Fruit fly (Drosophila melanogaster) whole organism, wandering third instar larva: ENCODE results near the gene CG12105.
A peak's percentile ranks its signal among the peaks of the same experiment; 100 is the strongest.

Source experiments
- Abd-B ChIP-seq: fragments of >200 bp; optimal IDR thresholded peaks from 2 replicates; lab custom pipeline; 2017; ENCODE audit warnings: missing biosample characterization, missing genetic modification characterization
- CG32264 ChIP-seq: fragments of 200-800 bp; sonication (Bioruptor generic); optimal IDR thresholded peaks from 2 replicates; lab custom pipeline; 2016; ENCODE audit warnings: missing biosample characterization, missing genetic modification characterization
- CG9705 ChIP-seq: fragments of 200-800 bp; sonication (Bioruptor generic); optimal IDR thresholded peaks from 2 replicates; lab custom pipeline; 2018; ENCODE audit warnings: missing biosample characterization, mild to moderate bottlenecking, missing genetic modification characterization
- CrebA ChIP-seq: fragments of 200-800 bp; sonication (Bioruptor generic); optimal IDR thresholded peaks from 2 replicates; lab custom pipeline; 2016; ENCODE audit warnings: missing biosample characterization, mild to moderate bottlenecking, missing genetic modification characterization, borderline replicate concordance
- Dfd ChIP-seq: fragments of >200 bp; optimal IDR thresholded peaks from 2 replicates; lab custom pipeline; 2017; ENCODE audit warnings: missing biosample characterization, missing genetic modification characterization
- Dif ChIP-seq: fragments of 200-275, 200-300 bp; sonication (Bioruptor generic); optimal IDR thresholded peaks from 2 replicates; lab custom pipeline; 2018; ENCODE audit warnings: missing biosample characterization, missing genetic modification characterization; ENCODE audit not compliant: partially characterized antibody
- GATAd ChIP-seq: sonication (Bioruptor generic); optimal IDR thresholded peaks from 2 replicates; lab custom pipeline; 2016; ENCODE audit warnings: missing biosample characterization, missing genetic modification characterization
- HLH106 ChIP-seq: fragments of 200-800 bp; optimal IDR thresholded peaks from 3 replicates; lab custom pipeline; 2019; ENCODE audit warnings: missing biosample characterization, mild to moderate bottlenecking, missing genetic modification characterization, moderate library complexity
- Hnf4 ChIP-seq: fragments of 200-800 bp; sonication (Bioruptor generic); optimal IDR thresholded peaks from 2 replicates; lab custom pipeline; 2016; ENCODE audit warnings: missing biosample characterization, mild to moderate bottlenecking, missing genetic modification characterization
- Hr78 ChIP-seq: fragments of >200 bp; optimal IDR thresholded peaks from 2 replicates; lab custom pipeline; 2017; ENCODE audit warnings: missing biosample characterization, missing genetic modification characterization
- Hr83 ChIP-seq: fragments of 200-300 bp; sonication (Bioruptor generic); optimal IDR thresholded peaks from 2 replicates; lab custom pipeline; 2016; ENCODE audit warnings: missing biosample characterization, mild to moderate bottlenecking, missing genetic modification characterization, moderate library complexity; ENCODE audit not compliant: poor library complexity, severe bottlenecking
- Jra ChIP-seq: sonication (Bioruptor generic); optimal IDR thresholded peaks from 2 replicates; lab custom pipeline; 2016; ENCODE audit warnings: missing biosample characterization, missing genetic modification characterization
- Mio ChIP-seq: sonication (Bioruptor generic); optimal IDR thresholded peaks from 2 replicates; lab custom pipeline; 2016; ENCODE audit warnings: missing biosample characterization, missing genetic modification characterization
- Myc ChIP-seq: fragments of >200 bp; optimal IDR thresholded peaks from 2 replicates; lab custom pipeline; 2017
- N ChIP-seq: fragments of >200 bp; optimal IDR thresholded peaks from 2 replicates; lab custom pipeline; 2018; ENCODE audit warnings: missing biosample characterization, missing external identifiers, missing genetic modification characterization
- OdsH ChIP-seq: fragments of 200-800 bp; sonication (Bioruptor generic); optimal IDR thresholded peaks from 2 replicates; lab custom pipeline; 2016; ENCODE audit warnings: missing biosample characterization, mild to moderate bottlenecking, missing genetic modification characterization
- Rel ChIP-seq, 2 experiments: fragments of 200-800 bp; sonication (Bioruptor generic) in 1 of 2; optimal IDR thresholded peaks; 2 replicates in 1 of 2; 3 replicates in 1 of 2; lab custom pipeline; 2016 to 2019; ENCODE audit warnings: mild to moderate bottlenecking in 2 of 2, missing biosample characterization in 2 of 2, missing genetic modification characterization in 2 of 2, moderate library complexity in 1 of 2
- Sp1 ChIP-seq: fragments of 200-800 bp; sonication (Bioruptor generic); optimal IDR thresholded peaks from 3 replicates; lab custom pipeline; 2019; ENCODE audit warnings: missing biosample characterization, mild to moderate bottlenecking, missing genetic modification characterization, moderate library complexity
- Vsx2 ChIP-seq: fragments of 200-300, 225-300 bp; sonication (Bioruptor generic); optimal IDR thresholded peaks from 2 replicates; lab custom pipeline; 2018; ENCODE audit warnings: missing biosample characterization, missing genetic modification characterization; ENCODE audit not compliant: partially characterized antibody
- br ChIP-seq: fragments of 200-800 bp; sonication (Bioruptor generic); optimal IDR thresholded peaks from 2 replicates; lab custom pipeline; 2016; ENCODE audit warnings: missing biosample characterization, missing genetic modification characterization
- brk ChIP-seq: fragments of 200-800 bp; sonication (Bioruptor generic); optimal IDR thresholded peaks from 2 replicates; lab custom pipeline; 2016; ENCODE audit warnings: missing biosample characterization, mild to moderate bottlenecking, missing genetic modification characterization
- dl ChIP-seq, 2 experiments: fragments of 175-275, 200-275 bp in 1 of 2; fragments of 200-275 bp in 1 of 2; sonication (Bioruptor generic); optimal IDR thresholded peaks; lab custom pipeline; 2018; ENCODE audit warnings: mild to moderate bottlenecking in 2 of 2, missing biosample characterization in 2 of 2, missing genetic modification characterization in 2 of 2, moderate library complexity in 2 of 2; ENCODE audit not compliant: partially characterized antibody in 2 of 2, insufficient read depth in 1 of 2
- dmrt93B ChIP-seq: fragments of 200-800 bp; sonication (Bioruptor generic); optimal IDR thresholded peaks from 2 replicates; lab custom pipeline; 2018; ENCODE audit warnings: missing biosample characterization, mild to moderate bottlenecking, missing genetic modification characterization
- dsf ChIP-seq: sonication (Bioruptor generic); optimal IDR thresholded peaks from 2 replicates; lab custom pipeline; 2016; ENCODE audit warnings: missing biosample characterization, missing genetic modification characterization, borderline replicate concordance
- ey ChIP-seq: fragments of 200-800 bp; sonication (Bioruptor generic); optimal IDR thresholded peaks from 2 replicates; lab custom pipeline; 2016; ENCODE audit warnings: missing biosample characterization, missing genetic modification characterization
- foxo ChIP-seq, 2 experiments: fragments of 200-800 bp; sonication (Bioruptor generic); optimal IDR thresholded peaks; 2 replicates in 1 of 2; 3 replicates in 1 of 2; lab custom pipeline; 2016 to 2017; ENCODE audit warnings: missing biosample characterization in 2 of 2, missing genetic modification characterization in 2 of 2
- fru ChIP-seq: fragments of 200-800 bp; sonication (Bioruptor generic); optimal IDR thresholded peaks from 3 replicates; lab custom pipeline; 2016; ENCODE audit warnings: missing biosample characterization, mild to moderate bottlenecking, missing genetic modification characterization
- h ChIP-seq: fragments of 200-800 bp; sonication (Bioruptor generic); optimal IDR thresholded peaks from 3 replicates; lab custom pipeline; 2016; ENCODE audit warnings: missing biosample characterization, mild to moderate bottlenecking, missing genetic modification characterization
- jim ChIP-seq: fragments of 175-275, 200-325 bp; sonication (Bioruptor generic); optimal IDR thresholded peaks from 2 replicates; lab custom pipeline; 2016; ENCODE audit warnings: missing biosample characterization, mild to moderate bottlenecking, missing genetic modification characterization
- lola ChIP-seq: fragments of >200 bp; optimal IDR thresholded peaks from 2 replicates; lab custom pipeline; 2017; ENCODE audit warnings: missing biosample characterization, missing genetic modification characterization
- pan ChIP-seq: fragments of >200 bp; optimal IDR thresholded peaks from 2 replicates; lab custom pipeline; 2017
- psq ChIP-seq: fragments of 200-800 bp; sonication (Bioruptor generic); optimal IDR thresholded peaks from 3 replicates; lab custom pipeline; 2017; ENCODE audit warnings: missing biosample characterization, mild to moderate bottlenecking, missing genetic modification characterization, moderate library complexity
- rgr ChIP-seq: fragments of 200-800 bp; sonication (Bioruptor generic); optimal IDR thresholded peaks from 3 replicates; lab custom pipeline; 2016; ENCODE audit warnings: missing biosample characterization, mild to moderate bottlenecking, missing genetic modification characterization
- sage ChIP-seq: fragments of 200-800 bp; sonication (Bioruptor generic); optimal IDR thresholded peaks from 2 replicates; lab custom pipeline; 2016; ENCODE audit warnings: missing biosample characterization, mild to moderate bottlenecking, missing genetic modification characterization
- sv ChIP-seq: fragments of 200-800 bp; sonication (Bioruptor generic); optimal IDR thresholded peaks from 3 replicates; lab custom pipeline; 2016; ENCODE audit warnings: missing biosample characterization, missing genetic modification characterization
- tai ChIP-seq: sonication (Bioruptor generic); optimal IDR thresholded peaks from 2 replicates; lab custom pipeline; 2016; ENCODE audit warnings: missing biosample characterization, missing genetic modification characterization
- usp ChIP-seq: fragments of >200 bp; optimal IDR thresholded peaks from 2 replicates; lab custom pipeline; 2017; ENCODE audit warnings: missing biosample characterization, missing genetic modification characterization
- woc ChIP-seq: sonication (Bioruptor generic); optimal IDR thresholded peaks from 2 replicates; lab custom pipeline; 2016; ENCODE audit warnings: missing biosample characterization, mild to moderate bottlenecking, missing genetic modification characterization

Gene CG12105

DNA sequence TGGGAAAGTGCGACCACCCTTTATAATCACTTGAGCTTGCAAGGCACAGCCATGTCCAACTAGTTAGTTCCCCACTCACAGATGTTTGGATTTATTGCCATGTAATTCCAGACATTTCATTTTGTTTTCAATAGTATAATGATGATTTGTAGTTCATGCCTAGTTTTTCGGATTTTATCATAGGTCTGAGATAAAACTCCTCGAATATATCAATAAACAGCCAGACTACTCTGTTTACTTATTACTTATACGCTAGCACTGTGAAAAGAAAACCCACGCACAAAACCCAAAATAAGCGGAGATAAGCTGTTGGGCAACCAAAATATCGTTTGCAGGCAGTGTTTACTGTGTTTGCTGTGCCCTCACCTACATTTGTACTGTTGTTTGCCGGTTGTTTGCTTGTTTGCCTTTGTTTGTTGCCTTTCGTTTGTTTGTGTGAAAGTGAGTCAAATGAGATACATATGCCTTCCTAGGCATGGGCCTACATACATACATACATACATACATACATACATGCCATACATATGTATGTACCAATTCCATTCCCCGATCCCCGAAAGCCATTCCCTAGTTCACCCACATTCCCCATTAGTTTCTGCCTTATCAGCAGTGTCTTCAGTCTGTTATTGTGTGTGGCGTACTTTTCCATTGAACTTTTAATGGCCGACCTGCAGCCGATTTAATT, 36.3 kb downstream of the CG12105 start:
- TF ChIP-seq CrebA (GFP tag; lab: Kevin White, UChicago) (no peak), Sp1 (GFP tag; lab: Kevin White, UChicago) (peak; percentile 40), HLH106 (tag; lab: Kevin White, UChicago) (peak; percentile 16), fru (peak; percentile 61), br (peak; percentile 38), Vsx2 (no peak), jim (GFP tag; lab: Kevin White, UChicago) (no peak), ey (GFP tag; lab: Kevin White, UChicago) (peak; percentile 3), N (no peak), Dif (GFP tag; lab: Kevin White, UChicago) (no peak), sv (GFP tag; lab: Kevin White, UChicago) (no peak), Myc (lab: Kevin White, UChicago) (no peak), Rel (GFP tag; optimal IDR thresholded peaks at IDR 0.05; lab: Kevin White, UChicago) (no peak), Rel (tag; optimal IDR thresholded peaks at IDR 0.05; lab: Kevin White, UChicago) (no peak), dsf (no peak), tai (GFP tag; lab: Kevin White, UChicago) (no peak), dl (GFP tag; optimal IDR thresholded peaks at IDR 0.05; lab: Kevin White, UChicago; ENCODE audit: insufficient read depth in 1 of 2, partially characterized antibody in 2 of 2) (no peak), usp (GFP tag; lab: Kevin White, UChicago) (no peak), sage (no peak), foxo (GFP tag; optimal IDR thresholded peaks at IDR 0.05; lab: Kevin White, UChicago) (peak in 1 of 2 experiments; percentile 9), Hnf4 (no peak), pan (lab: Kevin White, UChicago) (no peak), CG9705 (GFP tag; lab: Kevin White, UChicago) (no peak), h (peak; percentile 69), Abd-B (no peak), Jra (GFP tag; lab: Kevin White, UChicago) (no peak), Dfd (GFP tag; lab: Kevin White, UChicago) (no peak), woc (GFP tag; lab: Kevin White, UChicago) (no peak), Hr78 (GFP tag; lab: Kevin White, UChicago) (no peak), OdsH (GFP tag; lab: Kevin White, UChicago) (peak; percentile 40), brk (no peak), lola (GFP tag; lab: Kevin White, UChicago) (no peak), psq (GFP tag; lab: Kevin White, UChicago) (no peak), Hr83 (GFP tag; lab: Kevin White, UChicago) (no peak), Mio (GFP tag; lab: Kevin White, UChicago) (no peak), rgr (GFP tag; lab: Kevin White, UChicago) (no peak), dmrt93B (GFP tag; lab: Kevin White, UChicago) (peak; percentile 5), GATAd (GFP tag; lab: Kevin White, UChicago) (no peak), CG32264 (GFP tag; lab: Kevin White, UChicago) (no peak)

DNA sequence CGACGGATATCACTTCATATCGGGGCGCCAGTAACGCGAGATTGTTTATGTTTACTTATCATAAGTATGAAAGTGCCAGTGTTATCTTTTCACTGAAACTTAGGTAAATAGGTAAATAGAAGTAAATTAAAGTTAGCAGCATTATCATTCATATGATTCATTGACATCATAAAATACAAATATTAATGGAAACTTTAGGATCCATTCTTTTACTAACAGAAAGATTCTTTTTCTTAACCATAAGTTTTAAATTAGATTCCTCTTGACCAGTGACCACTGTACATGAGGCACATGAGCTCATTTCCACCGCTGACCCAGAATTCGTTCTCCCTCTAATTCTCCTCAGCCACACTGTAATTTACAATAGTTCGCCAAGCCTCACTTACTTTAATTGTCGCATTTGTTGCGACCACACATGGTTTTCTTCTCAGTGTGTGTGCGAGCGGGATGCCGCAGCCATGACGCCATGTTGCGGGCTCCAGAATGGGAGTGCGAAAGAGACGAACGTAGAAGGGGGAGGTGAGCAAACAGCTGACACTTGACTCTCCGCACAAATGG, 37.1 kb downstream of the CG12105 start:
- TF ChIP-seq Sp1 (GFP tag; lab: Kevin White, UChicago) (no peak), N (no peak), usp (GFP tag; lab: Kevin White, UChicago) (no peak), ey (GFP tag; lab: Kevin White, UChicago) (no peak), jim (GFP tag; lab: Kevin White, UChicago) (no peak), Hr78 (GFP tag; lab: Kevin White, UChicago) (no peak), dsf (no peak), Myc (lab: Kevin White, UChicago) (no peak), OdsH (GFP tag; lab: Kevin White, UChicago) (no peak)
